Worm (Caenorhabditis elegans) whole organism, late embryonic: ENCODE results near the gene ndua-12.

ENCODE experiments used
- C08G9.2 ChIP-seq: sonication (generic microtip); optimal IDR thresholded peaks from 2 replicates; lab custom pipeline; 2016; ENCODE audit warnings: mild to moderate bottlenecking, missing genetic modification characterization, moderate library complexity, missing compliant biosample characterization
- ceh-14 ChIP-seq: sonication (generic microtip); optimal IDR thresholded peaks from 2 replicates; lab custom pipeline; 2016; ENCODE audit warnings: missing genotype, missing genetic modification characterization, missing compliant biosample characterization
- che-1 ChIP-seq: sonication (generic microtip); optimal IDR thresholded peaks from 2 replicates; lab custom pipeline; 2016; ENCODE audit warnings: mild to moderate bottlenecking, missing genetic modification characterization, missing compliant biosample characterization
- fkh-6 ChIP-seq: sonication (generic microtip); optimal IDR thresholded peaks from 2 replicates; lab custom pipeline; 2016; ENCODE audit warnings: missing genetic modification characterization, missing compliant biosample characterization
- hlh-30 ChIP-seq: sonication (generic microtip); optimal IDR thresholded peaks from 2 replicates; lab custom pipeline; 2017; ENCODE audit warnings: antibody characterized with exemption, missing genetic modification characterization, missing compliant biosample characterization; ENCODE audit not compliant: insufficient read depth
- nhr-11 ChIP-seq: fragments of 150-350 bp; optimal IDR thresholded peaks from 2 replicates; lab custom pipeline; 2014; ENCODE audit warnings: missing biosample characterization, missing genetic modification characterization
- nhr-232 ChIP-seq: sonication (generic microtip); optimal IDR thresholded peaks from 2 replicates; lab custom pipeline; 2016; ENCODE audit warnings: missing genetic modification characterization, missing compliant biosample characterization
- pag-3 ChIP-seq: sonication (generic microtip); optimal IDR thresholded peaks from 2 replicates; lab custom pipeline; 2016; ENCODE audit warnings: missing compliant biosample characterization, missing genetic modification characterization, borderline replicate concordance
- pha-4 ChIP-seq: fragments of 150-350 bp; optimal IDR thresholded peaks from 2 replicates; lab custom pipeline; 2018; ENCODE audit warnings: missing biosample characterization, missing genetic modification reagents, missing genetic modification characterization
- pqm-1 ChIP-seq: sonication (generic microtip); optimal IDR thresholded peaks from 2 replicates; lab custom pipeline; 2016; ENCODE audit warnings: missing genetic modification characterization, missing compliant biosample characterization
- ttx-3 ChIP-seq: sonication (generic microtip); optimal IDR thresholded peaks from 2 replicates; lab custom pipeline; 2016; ENCODE audit warnings: missing genetic modification reagents, missing genetic modification characterization, missing compliant biosample characterization

ce11 chrIV:2680281-2680680 is 39.4 kb downstream of the ndua-12 start:
- TF ChIP-seq nhr-232 (tag; lab: Kevin White, UChicago) (no peak), pag-3 (tag; lab: Kevin White, UChicago) (no peak), nhr-11 (tag; lab: Kevin White, UChicago) (no peak), che-1 (tag; lab: Kevin White, UChicago) (no peak), ceh-14 (tag; lab: Kevin White, UChicago) (no peak), hlh-30 (no peak), fkh-6 (tag; lab: Kevin White, UChicago) (no peak), pqm-1 (tag; lab: Kevin White, UChicago) (no peak), C08G9.2 (tag; lab: Kevin White, UChicago) (no peak), pha-4 (tag; lab: Kevin White, UChicago) (no peak), ttx-3 (tag; lab: Kevin White, UChicago) (no peak)
